Fruit fly (Drosophila melanogaster) whole organism, embryonic: ENCODE results near the gene CG13054.

Source experiments
- Atf6 ChIP-seq: fragments of 200-800 bp; sonication (Bioruptor generic); IDR thresholded peaks from 2 replicates; pipeline ENCODE4 v1.3.6; 2022; ENCODE audit warnings: missing biosample characterization, missing genetic modification characterization
- BEAF-32 ChIP-seq: fragments of 200-800 bp; sonication (Bioruptor generic); optimal IDR thresholded peaks from 3 replicates; lab custom pipeline; 2017; ENCODE audit warnings: missing biosample characterization, missing genetic modification characterization, mild to moderate bottlenecking, moderate library complexity, missing genetic modification reagents
- CG10654 ChIP-seq: fragments of 200-800 bp; sonication (Bioruptor generic); optimal IDR thresholded peaks from 2 replicates; lab custom pipeline; 2016; ENCODE audit warnings: missing biosample characterization, missing genetic modification characterization
- CG10959 ChIP-seq: fragments of 200-800 bp; sonication (Bioruptor generic); IDR thresholded peaks from 2 replicates; pipeline ENCODE4 v1.3.6; 2022; ENCODE audit warnings: missing biosample characterization, missing genetic modification characterization
- CG10979 ChIP-seq: fragments of 200-800 bp; sonication (Bioruptor generic); optimal IDR thresholded peaks from 2 replicates; lab custom pipeline; 2018; ENCODE audit warnings: missing biosample characterization, mild to moderate bottlenecking, missing genetic modification characterization, moderate library complexity
- CG13287 ChIP-seq: fragments of 200-800 bp; sonication (Bioruptor generic); IDR thresholded peaks from 2 replicates; pipeline ENCODE4 v1.3.6; 2022; ENCODE audit warnings: missing biosample characterization, missing genetic modification characterization; ENCODE audit not compliant: partially characterized antibody
- CG13424 ChIP-seq: fragments of 200-800 bp; sonication (Bioruptor generic); optimal IDR thresholded peaks from 2 replicates; lab custom pipeline; 2019; ENCODE audit warnings: missing biosample characterization, mild to moderate bottlenecking, missing genetic modification characterization, moderate library complexity
- CG13624 ChIP-seq: fragments of 200-800 bp; sonication (Bioruptor generic); optimal IDR thresholded peaks from 2 replicates; lab custom pipeline; 2016; ENCODE audit warnings: missing biosample characterization, missing genetic modification characterization
- CG14710 ChIP-seq: fragments of 200-800 bp; sonication (Bioruptor generic); optimal IDR thresholded peaks from 3 replicates; lab custom pipeline; 2019; ENCODE audit warnings: missing biosample characterization, mild to moderate bottlenecking, missing genetic modification characterization, moderate library complexity
- CG15514 ChIP-seq: fragments of 200-800 bp; sonication (Bioruptor generic); optimal IDR thresholded peaks from 3 replicates; lab custom pipeline; 2017; ENCODE audit warnings: missing biosample characterization, missing genetic modification characterization, mild to moderate bottlenecking, moderate library complexity, missing genetic modification reagents
- CG1602 ChIP-seq: fragments of 200-800 bp; sonication (Bioruptor generic); optimal IDR thresholded peaks from 3 replicates; lab custom pipeline; 2016; ENCODE audit warnings: missing biosample characterization, missing genetic modification characterization
- CG1603 ChIP-seq: fragments of 200-800 bp; sonication (Bioruptor generic); optimal IDR thresholded peaks from 2 replicates; lab custom pipeline; 2019; ENCODE audit warnings: missing biosample characterization, mild to moderate bottlenecking, missing genetic modification characterization, moderate library complexity
- CG17186 ChIP-seq: fragments of 200-800 bp; sonication (Bioruptor generic); optimal IDR thresholded peaks from 3 replicates; lab custom pipeline; 2017; ENCODE audit warnings: missing biosample characterization, missing genetic modification reagents, missing genetic modification characterization
- CG17328 ChIP-seq: fragments of 200-800 bp; sonication (Bioruptor generic); IDR thresholded peaks from 2 replicates; pipeline ENCODE4 v1.3.6; 2022; ENCODE audit warnings: missing biosample characterization, missing genetic modification characterization
- CG30020 ChIP-seq: fragments of 200-800 bp; optimal IDR thresholded peaks from 2 replicates; lab custom pipeline; 2019; ENCODE audit warnings: missing biosample characterization, mild to moderate bottlenecking, missing genetic modification characterization, moderate library complexity
- CG30403 ChIP-seq: fragments of 200-800 bp; sonication (Bioruptor generic); optimal IDR thresholded peaks from 3 replicates; lab custom pipeline; 2016; ENCODE audit warnings: missing biosample characterization, missing genetic modification characterization
- CG3847 ChIP-seq: fragments of 200-800 bp; sonication (Bioruptor generic); IDR thresholded peaks from 2 replicates; pipeline ENCODE4 v1.3.6; 2022; ENCODE audit warnings: missing biosample characterization, missing genetic modification characterization
- CG42726 ChIP-seq: fragments of 200-800 bp; sonication (Bioruptor generic); IDR thresholded peaks from 2 replicates; pipeline ENCODE4 v1.3.6; 2022; ENCODE audit warnings: missing biosample characterization, missing genetic modification characterization; ENCODE audit not compliant: partially characterized antibody
- CG5180 ChIP-seq: fragments of 200-800 bp; sonication (Bioruptor generic); optimal IDR thresholded peaks from 3 replicates; lab custom pipeline; 2017; ENCODE audit warnings: missing biosample characterization, missing genetic modification characterization, mild to moderate bottlenecking, moderate library complexity, missing genetic modification reagents
- CG7928 ChIP-seq: fragments of 200-800 bp; sonication (Bioruptor generic); optimal IDR thresholded peaks from 2 replicates; lab custom pipeline; 2017; ENCODE audit warnings: missing biosample characterization, mild to moderate bottlenecking, missing genetic modification characterization
- CG7987 ChIP-seq: fragments of 200-800 bp; sonication (Bioruptor generic); optimal IDR thresholded peaks from 2 replicates; lab custom pipeline; 2018; ENCODE audit warnings: missing biosample characterization, mild to moderate bottlenecking, missing genetic modification characterization, moderate library complexity
- CHES-1-like ChIP-seq: fragments of 200-800 bp; sonication (Bioruptor generic); optimal IDR thresholded peaks from 2 replicates; lab custom pipeline; 2016; ENCODE audit warnings: missing biosample characterization, missing genetic modification characterization
- Deaf1 ChIP-seq: fragments of 200-800 bp; optimal IDR thresholded peaks from 3 replicates; lab custom pipeline; 2019; ENCODE audit warnings: missing biosample characterization, mild to moderate bottlenecking, missing genetic modification characterization, moderate library complexity
- Dp ChIP-seq: fragments of 200-800 bp; sonication (Bioruptor generic); optimal IDR thresholded peaks from 2 replicates; lab custom pipeline; 2018; ENCODE audit warnings: missing biosample characterization, mild to moderate bottlenecking, missing genetic modification characterization, moderate library complexity
- E2f2 ChIP-seq: fragments of 200-800 bp; sonication (Bioruptor generic); IDR thresholded peaks from 2 replicates; pipeline ENCODE4 v1.3.6; 2022; ENCODE audit warnings: missing biosample characterization, missing genetic modification characterization
- Ets65A ChIP-seq: fragments of 200-800 bp; sonication (Bioruptor generic); peaks from one replicate; lab custom pipeline; 2016; ENCODE audit warnings: missing biosample characterization, missing genetic modification characterization
- Lhr ChIP-seq: fragments of 200-800 bp; sonication (Bioruptor generic); optimal IDR thresholded peaks from 3 replicates; lab custom pipeline; 2017; ENCODE audit warnings: mild to moderate bottlenecking, missing biosample characterization, missing genetic modification reagents, missing genetic modification characterization
- MBD-R2 ChIP-seq: fragments of 200-800 bp; sonication (Bioruptor generic); IDR thresholded peaks from 2 replicates; pipeline ENCODE4 v1.3.6; 2022; ENCODE audit warnings: missing biosample characterization, missing genetic modification characterization
- Opbp ChIP-seq: fragments of 200-800 bp; sonication (Bioruptor generic); IDR thresholded peaks from 3 replicates; pipeline ENCODE4 v1.3.6; 2022; ENCODE audit warnings: missing biosample characterization, missing genetic modification characterization; ENCODE audit not compliant: partially characterized antibody
- Pdp1 ChIP-seq, 2 experiments: fragments of 200-800 bp; sonication (Bioruptor generic); optimal IDR thresholded peaks; 3 replicates each; lab custom pipeline; 2016; ENCODE audit warnings: missing biosample characterization in 2 of 2, missing genetic modification characterization in 2 of 2, mild to moderate bottlenecking in 1 of 2, moderate library complexity in 1 of 2
- Side ChIP-seq: fragments of 200-800 bp; sonication (Bioruptor generic); optimal IDR thresholded peaks from 2 replicates; lab custom pipeline; 2016; ENCODE audit warnings: missing biosample characterization, missing genetic modification characterization
- Sin3A ChIP-seq: fragments of >200 bp; optimal IDR thresholded peaks from 2 replicates; lab custom pipeline; 2018
- amos ChIP-seq: fragments of 200-800 bp; sonication (Bioruptor generic); IDR thresholded peaks from 2 replicates; pipeline ENCODE4 v1.3.6; 2022; ENCODE audit warnings: missing biosample characterization, missing genetic modification characterization; ENCODE audit not compliant: partially characterized antibody
- chif ChIP-seq, 2 experiments: fragments of 200-800 bp; sonication (Bioruptor generic); optimal IDR thresholded peaks; 3 replicates each; lab custom pipeline; 2016; ENCODE audit warnings: missing biosample characterization in 2 of 2, missing genetic modification characterization in 2 of 2
- crp ChIP-seq, 2 experiments: fragments of 200-800 bp; sonication (Bioruptor generic); optimal IDR thresholded peaks; 2 replicates in 1 of 2; 3 replicates in 1 of 2; lab custom pipeline; 2017; ENCODE audit warnings: missing biosample characterization in 2 of 2, missing genetic modification characterization in 2 of 2, mild to moderate bottlenecking in 1 of 2, moderate library complexity in 1 of 2
- dm ChIP-seq: fragments of 200-800 bp; sonication (Bioruptor generic); optimal IDR thresholded peaks from 3 replicates; lab custom pipeline; 2016; ENCODE audit warnings: missing biosample characterization, missing genetic modification characterization
- exex ChIP-seq: fragments of 200-800 bp; sonication (Bioruptor generic); optimal IDR thresholded peaks from 4 replicates; lab custom pipeline; 2018; ENCODE audit warnings: missing biosample characterization, mild to moderate bottlenecking, missing genetic modification characterization, moderate library complexity
- fd96Cb ChIP-seq: fragments of 200-800 bp; sonication (Bioruptor generic); optimal IDR thresholded peaks from 2 replicates; lab custom pipeline; 2018; ENCODE audit warnings: missing biosample characterization, mild to moderate bottlenecking, missing genetic modification characterization, moderate library complexity
- gcm ChIP-seq: fragments of 200-800 bp; sonication (Bioruptor generic); optimal IDR thresholded peaks from 2 replicates; lab custom pipeline; 2019; ENCODE audit warnings: missing biosample characterization, mild to moderate bottlenecking, missing genetic modification characterization, moderate library complexity
- h ChIP-seq: fragments of >200 bp; optimal IDR thresholded peaks from 2 replicates; lab custom pipeline; 2017
- nmo ChIP-seq: fragments of 200-800 bp; sonication (Bioruptor generic); optimal IDR thresholded peaks from 2 replicates; lab custom pipeline; 2018; ENCODE audit warnings: missing biosample characterization, mild to moderate bottlenecking, missing genetic modification characterization, moderate library complexity
- nom ChIP-seq: fragments of 200-800 bp; sonication (Bioruptor generic); optimal IDR thresholded peaks from 2 replicates; lab custom pipeline; 2017; ENCODE audit warnings: missing biosample characterization, missing genetic modification characterization, mild to moderate bottlenecking, moderate library complexity, missing genetic modification reagents
- pzg ChIP-seq: fragments of 200-800 bp; sonication (Bioruptor generic); optimal IDR thresholded peaks from 3 replicates; lab custom pipeline; 2018; ENCODE audit warnings: missing biosample characterization, mild to moderate bottlenecking, missing genetic modification characterization, moderate library complexity
- row ChIP-seq: fragments of 200-800 bp; sonication (Bioruptor generic); IDR thresholded peaks from 3 replicates; pipeline ENCODE4 v1.3.6; 2022; ENCODE audit warnings: missing biosample characterization, missing genetic modification characterization
- sisA ChIP-seq: fragments of 200-800 bp; sonication (Bioruptor generic); IDR thresholded peaks from 2 replicates; pipeline ENCODE4 v1.3.6; 2022; ENCODE audit warnings: missing biosample characterization, missing genetic modification characterization
- stwl ChIP-seq: fragments of 200-800 bp; sonication (Bioruptor generic); optimal IDR thresholded peaks from 3 replicates; lab custom pipeline; 2018; ENCODE audit warnings: missing biosample characterization, mild to moderate bottlenecking, missing genetic modification characterization, moderate library complexity
- unc-4 ChIP-seq: fragments of 200-800 bp; sonication (Bioruptor generic); IDR thresholded peaks from 2 replicates; pipeline ENCODE4 v1.3.6; 2022; ENCODE audit warnings: missing biosample characterization, missing genetic modification characterization; ENCODE audit not compliant: partially characterized antibody
- vvl ChIP-seq: fragments of 200-800 bp; sonication (Bioruptor generic); IDR thresholded peaks from 2 replicates; pipeline ENCODE4 v1.3.6; 2022; ENCODE audit warnings: missing biosample characterization, missing genetic modification characterization

CG13054 gene

dm6 chr3L:16232924-16233323, 24.1 kb downstream of the CG13054 start, which contains the start of gene Hsc20:
Gene Hsc20, plus strand, starts transcription at chr3L:16233127.
- peak; percentile 22 for TF ChIP-seq exex (tag; lab: Kevin White, UChicago)
- peak in 1 of 2 experiments; percentile 88 for TF ChIP-seq Pdp1 (GFP tag; optimal IDR thresholded peaks at IDR 0.05; lab: Kevin White, UChicago)
- peak; percentile 29; the same call in 1 of the 2 replicates for TF ChIP-seq E2f2
- 0 out of 2 replicates have a peak, but pooled peaks have one; percentile 11 for TF ChIP-seq unc-4 (GFP tag; lab: Robert Waterston, UW)
- no peak for TF ChIP-seq CG10979 (tag; lab: Kevin White, UChicago)
- peak; percentile 65 for TF ChIP-seq MBD-R2 (GFP tag; lab: Robert Waterston, UW)
- peak; percentile 30 for TF ChIP-seq Dp (GFP tag; lab: Kevin White, UChicago)
- peak; percentile 12 for TF ChIP-seq pzg (GFP tag; lab: Kevin White, UChicago)
- TF ChIP-seq BEAF-32 (GFP tag; lab: Kevin White, UChicago) = peak; percentile 24
- TF ChIP-seq fd96Cb = no peak
- TF ChIP-seq CG17328 = no peak
- peak; percentile 13; the same call in 1 of the 2 replicates for TF ChIP-seq CG13287 (GFP tag; lab: Robert Waterston, UW)
- TF ChIP-seq stwl (tag; lab: Kevin White, UChicago) = peak; percentile 33
- TF ChIP-seq crp (GFP tag; optimal IDR thresholded peaks at IDR 0.05; lab: Kevin White, UChicago) = peak; percentile 20 to 85
- no peak for TF ChIP-seq Ets65A
- TF ChIP-seq Side = no peak
- TF ChIP-seq, all 482 proteins: peak for 11

dm6 chr3L:16231857-16232256, 25.1 kb downstream of the CG13054 start, which contains the start of the genes PDCD-5 and MED10:
Gene PDCD-5, minus strand, starts transcription at chr3L:16232038.
Gene MED10, plus strand, starts transcription at chr3L:16232084.
- peak; percentile 58 for TF ChIP-seq Deaf1 (tag; lab: Kevin White, UChicago)
- TF ChIP-seq CG17186 (GFP tag; lab: Kevin White, UChicago) = peak; percentile 62
- peak; percentile 97 for TF ChIP-seq CG7928 (GFP tag; lab: Kevin White, UChicago)
- TF ChIP-seq CG5180 = no peak
- TF ChIP-seq CG13624 (GFP tag; lab: Kevin White, UChicago) = peak; percentile 10
- TF ChIP-seq h (lab: Kevin White, UChicago) = no peak
- no peak for TF ChIP-seq CG10654
- no peak for TF ChIP-seq vvl (GFP tag; lab: Robert Waterston, UW)
- peak; percentile 4 for TF ChIP-seq CG30403
- TF ChIP-seq Atf6 (GFP tag; lab: Robert Waterston, UW) = no peak
- peak; percentile 72 for TF ChIP-seq Sin3A (lab: Kevin White, UChicago)
- peak; percentile 55 for TF ChIP-seq CG7987 (GFP tag; lab: Kevin White, UChicago)
- peak; percentile 31 for TF ChIP-seq CHES-1-like (GFP tag; lab: Kevin White, UChicago)
- peak; percentile 80 for TF ChIP-seq CG30020 (tag; lab: Kevin White, UChicago)
- TF ChIP-seq CG42726 = peak; percentile 66; the same call in 1 of the 2 replicates
- TF ChIP-seq gcm (GFP tag; lab: Kevin White, UChicago) = no peak
- TF ChIP-seq stwl (tag; lab: Kevin White, UChicago) = peak; percentile 94
- TF ChIP-seq CG15514 = peak; percentile 53
- TF ChIP-seq chif (GFP tag; optimal IDR thresholded peaks at IDR 0.05; lab: Kevin White, UChicago) = peak in 1 of 2 experiments; percentile 13
- TF ChIP-seq CG14710 (tag; lab: Kevin White, UChicago) = peak; percentile 83
- peak; percentile 12 for TF ChIP-seq CG13424 (tag; lab: Kevin White, UChicago)
- TF ChIP-seq CG3847 = peak; percentile 35; the same call in 1 of the 2 replicates
- peak; percentile 18 for TF ChIP-seq Lhr (GFP tag; lab: Kevin White, UChicago)
- peak; percentile 70 for TF ChIP-seq dm
- peak; percentile 28; the same call in 1 of the 3 replicates for TF ChIP-seq row (GFP tag; lab: Robert Waterston, UW)
- TF ChIP-seq sisA (GFP tag; lab: Robert Waterston, UW) = no peak
- peak; percentile 83 for TF ChIP-seq CG1603
- no peak for TF ChIP-seq CG1602 (GFP tag; lab: Kevin White, UChicago)
- peak; percentile 3 for TF ChIP-seq CG10979 (tag; lab: Kevin White, UChicago)
- TF ChIP-seq MBD-R2 (GFP tag; lab: Robert Waterston, UW) = peak; percentile 96
- TF ChIP-seq Opbp (GFP tag; lab: Robert Waterston, UW) = peak; percentile 50; the same call in 1 of the 3 replicates
- TF ChIP-seq nom (GFP tag; lab: Kevin White, UChicago) = peak; percentile 51
- TF ChIP-seq amos (GFP tag; lab: Robert Waterston, UW) = peak; percentile 43
- peak; percentile 33; the same call in 1 of the 2 replicates for TF ChIP-seq CG10959 (GFP tag; lab: Robert Waterston, UW)
- peak; percentile 70 for TF ChIP-seq nmo (GFP tag; lab: Kevin White, UChicago)
